Fruit fly (Drosophila melanogaster): ENCODE measurements around the gene Vml.

The Vml gene

DNA sequence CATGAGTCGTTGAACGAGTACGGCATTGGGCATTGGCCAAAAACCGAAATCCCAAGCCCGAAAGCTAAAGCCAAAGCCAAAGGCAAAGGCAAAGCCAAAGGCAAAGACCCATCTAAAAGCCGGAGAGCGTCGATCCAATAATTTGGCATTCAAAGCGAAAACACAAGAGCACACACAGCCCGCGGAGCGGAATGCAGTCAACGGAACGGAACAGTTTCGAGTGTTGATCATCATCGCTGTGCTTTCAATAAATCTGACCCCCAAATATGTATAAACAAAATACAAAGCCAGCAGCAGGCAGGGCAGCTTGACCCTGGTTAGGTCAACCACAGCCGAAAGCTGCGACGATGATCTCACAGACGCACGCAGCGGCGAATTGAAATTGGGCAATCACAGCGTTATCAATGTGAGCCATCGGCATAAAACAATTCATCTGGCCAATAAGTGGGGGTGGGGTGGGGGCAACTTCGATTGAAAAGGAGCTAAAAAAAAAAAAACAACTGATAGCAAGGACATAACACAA is 3.2 kb downstream of the Vml start:
- no peak for TF ChIP-seq Eip75B (GFP tag; optimal IDR thresholded peaks at IDR 0.05)
- TF ChIP-seq svp (GFP tag), result peak; percentile 80

DNA sequence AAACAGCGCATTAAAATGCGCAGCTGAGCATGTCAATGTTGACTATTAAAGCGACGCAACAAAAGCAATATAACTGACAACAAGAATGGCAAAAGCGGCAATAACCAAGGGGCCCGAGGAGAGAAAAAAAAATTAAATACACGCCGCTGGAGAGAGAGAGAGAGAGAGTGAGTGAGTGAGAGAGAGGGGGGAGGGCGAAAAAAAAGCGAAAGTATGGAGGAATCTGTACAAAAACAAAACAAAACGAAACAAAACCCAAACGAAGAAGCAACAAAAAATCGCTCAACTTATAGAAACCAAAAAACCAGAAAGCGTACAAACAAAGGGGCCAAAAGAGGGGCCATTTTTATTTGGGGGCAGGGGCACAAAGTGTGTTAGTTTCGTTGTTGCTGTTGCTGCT is 7.8 kb downstream of the Vml start:
- TF ChIP-seq CG11902 (GFP tag; optimal IDR thresholded peaks at IDR 0.05) (no peak), CG11762 (GFP tag; optimal IDR thresholded peaks at IDR 0.05; ENCODE audit: insufficient read depth) (no peak), CG4318 (GFP tag; optimal IDR thresholded peaks at IDR 0.05) (no peak), CG6854 (GFP tag; optimal IDR thresholded peaks at IDR 0.05) (peak; percentile 15), Sox15 (GFP tag; optimal IDR thresholded peaks at IDR 0.05) (no peak), Gug (GFP tag; IDR thresholded peaks at IDR 0.05) (no peak), svp (GFP tag) (no peak), achi (GFP tag; optimal IDR thresholded peaks at IDR 0.05) (peak; percentile 14), fd59A (GFP tag; optimal IDR thresholded peaks at IDR 0.05) (no peak), net (GFP tag; optimal IDR thresholded peaks at IDR 0.05) (no peak), fd85E (GFP tag; optimal IDR thresholded peaks at IDR 0.05) (no peak), pdm3 (GFP tag; optimal IDR thresholded peaks at IDR 0.05) (no peak), Hr4 (GFP tag; optimal IDR thresholded peaks at IDR 0.05) (no peak), CG6163 (GFP tag; IDR thresholded peaks at IDR 0.05) (0 out of 3 replicates have a peak, but pooled peaks have one; percentile 50), CG31627 (GFP tag; optimal IDR thresholded peaks at IDR 0.05) (no peak), Blimp-1 (GFP tag; optimal IDR thresholded peaks at IDR 0.05) (peak; percentile 95), acj6 (GFP tag; optimal IDR thresholded peaks at IDR 0.05) (no peak), OdsH (GFP tag; optimal IDR thresholded peaks at IDR 0.05) (no peak), CG8319 (GFP tag; optimal IDR thresholded peaks at IDR 0.05) (no peak), ss (GFP tag; optimal IDR thresholded peaks at IDR 0.05) (peak; percentile 17 to 32), dac (GFP tag; optimal IDR thresholded peaks at IDR 0.05) (no peak), esn (GFP tag; optimal IDR thresholded peaks at IDR 0.05) (no peak), CG11294 (GFP tag; IDR thresholded peaks at IDR 0.05) (no peak), Hr39 (GFP tag; optimal IDR thresholded peaks at IDR 0.05) (no peak), CG6276 (GFP tag; optimal IDR thresholded peaks at IDR 0.05) (peak; percentile 0), Ets96B (tag; optimal IDR thresholded peaks at IDR 0.05) (no peak), CG10631 (GFP tag; optimal IDR thresholded peaks at IDR 0.05) (no peak), Sox102F (GFP tag; optimal IDR thresholded peaks at IDR 0.05) (no peak), CG7368 (GFP tag; optimal IDR thresholded peaks at IDR 0.05) (no peak), CG34406 (GFP tag; optimal IDR thresholded peaks at IDR 0.05) (peak; percentile 15), Sox14 (GFP tag; optimal IDR thresholded peaks at IDR 0.05) (no peak), CG6808 (GFP tag; optimal IDR thresholded peaks at IDR 0.05) (no peak), CG3919 (GFP tag; optimal IDR thresholded peaks at IDR 0.05) (peak; percentile 1), Smox (GFP tag; optimal IDR thresholded peaks at IDR 0.05) (no peak), CG9139 (GFP tag; optimal IDR thresholded peaks at IDR 0.05) (no peak), topi (GFP tag; optimal IDR thresholded peaks at IDR 0.05) (no peak), Ets21C (GFP tag; optimal IDR thresholded peaks at IDR 0.05) (no peak), eg (GFP tag; IDR thresholded peaks at IDR 0.05) (0 out of 3 replicates have a peak, but pooled peaks have one; percentile 26), Eip78C (GFP tag) (peak; percentile 10), spab (GFP tag; optimal IDR thresholded peaks at IDR 0.05) (no peak), CG1621 (tag; optimal IDR thresholded peaks at IDR 0.05) (no peak), CG8632 (GFP tag; optimal IDR thresholded peaks at IDR 0.05) (no peak), CG10669 (GFP tag; optimal IDR thresholded peaks at IDR 0.05) (no peak), CG16779 (tag; optimal IDR thresholded peaks at IDR 0.05) (no peak), fkh (GFP tag; optimal IDR thresholded peaks at IDR 0.05) (no peak), CG32006 (GFP tag; optimal IDR thresholded peaks at IDR 0.05) (no peak), Met (GFP tag; optimal IDR thresholded peaks at IDR 0.05) (no peak), dsx (GFP tag; optimal IDR thresholded peaks at IDR 0.05; ENCODE audit: poor library complexity, severe bottlenecking) (no peak), lz (GFP tag; optimal IDR thresholded peaks at IDR 0.05) (no peak)

All from whole organism, prepupa.